Worm (Caenorhabditis elegans) whole organism, L4/young adult: ENCODE results near the gene dod-20.

Experiments used
- W03F9.2 ChIP-seq: fragments of 150-350 bp; optimal IDR thresholded peaks from 2 replicates; lab custom pipeline; 2014; ENCODE audit warnings: missing biosample characterization, missing genetic modification characterization
- dao-5 ChIP-seq: sonication (generic microtip); optimal IDR thresholded peaks from 2 replicates; lab custom pipeline; 2016; ENCODE audit warnings: missing genotype, missing genetic modification characterization, moderate library complexity, missing compliant biosample characterization
- him-1 ChIP-seq: sonication (generic microtip); optimal IDR thresholded peaks from 2 replicates; lab custom pipeline; 2016; ENCODE audit warnings: missing genotype, missing genetic modification reagents, missing genetic modification characterization, missing compliant biosample characterization

- no peak for TF ChIP-seq W03F9.2 (tag; lab: Kevin White, UChicago)
- no peak for TF ChIP-seq him-1 (tag; lab: Kevin White, UChicago)
- no peak for TF ChIP-seq dao-5 (tag; lab: Kevin White, UChicago)
Measured at ce11 chrV:439183-439749, 17.0 kb downstream of the dod-20 start.
